Worm (Caenorhabditis elegans): Measurements from ENCODE around the gene C09H5.7.

The C09H5.7 gene

ce11 chrV:8034811-8035210 lies 50.2 kb downstream of the C09H5.7 start, which contains the start of gene algn-12:
algn-12 (plus strand) TSS chrV:8035111.
- no peak for TF ChIP-seq mab-5 (tag; optimal IDR thresholded peaks at IDR 0.05)

Measured in whole organism, mixed stage, embryonic.